Fruit fly (Drosophila melanogaster): ENCODE results near the gene CG3987.

The CG3987 gene

dm6 chr3R:15095550-15096031 lies 44.2 kb upstream of the CG3987 start, which contains the start of gene CG6966 (continued):
- TF ChIP-seq CG17361 (GFP tag; IDR thresholded peaks at IDR 0.05): no peak
- TF ChIP-seq Sin3A (optimal IDR thresholded peaks at IDR 0.05): peak; percentile 48
- peak; percentile 88 for TF ChIP-seq CG10267 (tag; optimal IDR thresholded peaks at IDR 0.05)
- peak; percentile 100 for TF ChIP-seq Ets65A (GFP tag)
- no peak for TF ChIP-seq ci (GFP tag; IDR thresholded peaks at IDR 0.05)
- TF ChIP-seq gfzf (GFP tag; optimal IDR thresholded peaks at IDR 0.05): peak; percentile 97
- peak; percentile 93 for TF ChIP-seq Dek (tag; optimal IDR thresholded peaks at IDR 0.05)
- peak; percentile 76 for TF ChIP-seq Nf-YB (GFP tag; optimal IDR thresholded peaks at IDR 0.05)
- peak; percentile 92 for TF ChIP-seq tx (GFP tag; optimal IDR thresholded peaks at IDR 0.05)
- peak; percentile 72 for TF ChIP-seq TFAM (GFP tag; optimal IDR thresholded peaks at IDR 0.05)
- TF ChIP-seq CG12155 (GFP tag; optimal IDR thresholded peaks at IDR 0.05): peak; percentile 92
- peak; percentile 86 for TF ChIP-seq nau (GFP tag; optimal IDR thresholded peaks at IDR 0.05)
- no peak for TF ChIP-seq crol (GFP tag; IDR thresholded peaks at IDR 0.05)
- peak; percentile 77 for TF ChIP-seq CG10979 (tag; optimal IDR thresholded peaks at IDR 0.05)
- peak; percentile 74 for TF ChIP-seq bigmax (GFP tag; optimal IDR thresholded peaks at IDR 0.05)
- peak; percentile 63 for TF ChIP-seq CG3995 (GFP tag; optimal IDR thresholded peaks at IDR 0.05)
- TF ChIP-seq CG9876 (GFP tag; optimal IDR thresholded peaks at IDR 0.05): peak; percentile 99
- TF ChIP-seq Eip74EF (GFP tag; optimal IDR thresholded peaks at IDR 0.05): peak in 1 of 2 experiments; percentile 44
- peak; percentile 79 for TF ChIP-seq CG9437 (GFP tag; optimal IDR thresholded peaks at IDR 0.05)
- peak in 1 of 2 experiments; percentile 77 for TF ChIP-seq crp (GFP tag; optimal IDR thresholded peaks at IDR 0.05)
- no peak for TF ChIP-seq Lpt (GFP tag; optimal IDR thresholded peaks at IDR 0.05)
- no peak for TF ChIP-seq Atf6 (GFP tag; IDR thresholded peaks at IDR 0.05)
- peak; percentile 75 for TF ChIP-seq Jarid2 (GFP tag; optimal IDR thresholded peaks at IDR 0.05)
- peak; percentile 89 for TF ChIP-seq CG3163 (GFP tag; optimal IDR thresholded peaks at IDR 0.05)
- TF ChIP-seq CG2120 (GFP tag; optimal IDR thresholded peaks at IDR 0.05): peak; percentile 96
- peak; percentile 77 for TF ChIP-seq CG18476 (GFP tag; optimal IDR thresholded peaks at IDR 0.05)
- TF ChIP-seq H15 (GFP tag; IDR thresholded peaks at IDR 0.05): no peak
- peak; percentile 90 for TF ChIP-seq CG16863 (GFP tag; optimal IDR thresholded peaks at IDR 0.05)
- no peak for TF ChIP-seq CG11695 (GFP tag; IDR thresholded peaks at IDR 0.05)
- TF ChIP-seq fd64A (GFP tag; optimal IDR thresholded peaks at IDR 0.05): peak; percentile 73
- peak; percentile 96 for TF ChIP-seq Side (GFP tag; optimal IDR thresholded peaks at IDR 0.05)
- no peak for TF ChIP-seq CG11560 (tag; IDR thresholded peaks at IDR 0.05)
- no peak for TF ChIP-seq CG14860 (GFP tag; IDR thresholded peaks at IDR 0.05; ENCODE audit: partially characterized antibody)
- peak; percentile 94 for TF ChIP-seq Fer3 (tag; optimal IDR thresholded peaks at IDR 0.05)
- TF ChIP-seq ac (GFP tag; optimal IDR thresholded peaks at IDR 0.05): peak; percentile 83
- no peak for TF ChIP-seq Oaz (GFP tag; IDR thresholded peaks at IDR 0.05)
- no peak for TF ChIP-seq NFAT (GFP tag; IDR thresholded peaks at IDR 0.05)
- peak; percentile 89 for TF ChIP-seq repo (GFP tag; optimal IDR thresholded peaks at IDR 0.05)
- TF ChIP-seq tin (GFP tag; optimal IDR thresholded peaks at IDR 0.05): peak; percentile 90
- TF ChIP-seq chif (GFP tag; optimal IDR thresholded peaks at IDR 0.05): peak; percentile 96
- TF ChIP-seq sim (GFP tag; IDR thresholded peaks at IDR 0.05): no peak
- TF ChIP-seq nerfin-2 (GFP tag; IDR thresholded peaks at IDR 0.05; ENCODE audit: partially characterized antibody): no peak
- TF ChIP-seq tll (GFP tag; optimal IDR thresholded peaks at IDR 0.05): peak in 1 of 2 experiments; percentile 46
- peak; percentile 66 for TF ChIP-seq CG7928 (GFP tag; optimal IDR thresholded peaks at IDR 0.05)
- TF ChIP-seq CG1792 (GFP tag; optimal IDR thresholded peaks at IDR 0.05): peak; percentile 88
- no peak for TF ChIP-seq esg (GFP tag; conservative IDR thresholded peaks at IDR 0.05)
- TF ChIP-seq luna (GFP tag; optimal IDR thresholded peaks at IDR 0.05): peak; percentile 95
- TF ChIP-seq CG16779 (GFP tag; IDR thresholded peaks at IDR 0.05): no peak
- peak; percentile 90 for TF ChIP-seq CG4707 (GFP tag; optimal IDR thresholded peaks at IDR 0.05)
- no peak for TF ChIP-seq CG2889 (GFP tag; IDR thresholded peaks at IDR 0.05)
- no peak for TF ChIP-seq pros (GFP tag; optimal IDR thresholded peaks at IDR 0.05)

Data from whole organism, embryonic.